Worm (Caenorhabditis elegans) whole organism, L4 larva: Measurements from ENCODE around the gene skr-16.
A peak's percentile ranks its signal among the peaks of the same experiment; 100 is the strongest.

Experiments
- F26F4.8 ChIP-seq: fragments of 200-800 bp; sonication (Bioruptor generic); conservative IDR thresholded peaks from 2 replicates; pipeline ENCODE4 v1.3.6; 2022; ENCODE audit warnings: missing genetic modification characterization, missing compliant biosample characterization
- F37D6.2 ChIP-seq: sonication (generic microtip); optimal IDR thresholded peaks from 2 replicates; lab custom pipeline; 2016; ENCODE audit warnings: mild to moderate bottlenecking, missing genetic modification characterization, missing compliant biosample characterization
- F49E8.2 ChIP-seq: sonication (generic microtip); optimal IDR thresholded peaks from 2 replicates; lab custom pipeline; 2016; ENCODE audit warnings: missing compliant biosample characterization, mild to moderate bottlenecking, missing genetic modification characterization, borderline replicate concordance
- T20F7.1 ChIP-seq: fragments of 200-800 bp; sonication (Bioruptor generic); optimal IDR thresholded peaks from 2 replicates; lab custom pipeline; 2018; ENCODE audit warnings: mild to moderate bottlenecking, missing genetic modification characterization, missing compliant biosample characterization
- Y48G9A.11 ChIP-seq: fragments of 200-800 bp; sonication (Bioruptor generic); IDR thresholded peaks from 2 replicates; pipeline ENCODE4 v1.3.6; 2022; ENCODE audit warnings: missing genetic modification reagents, missing genetic modification characterization, missing compliant biosample characterization
- Y5F2A.4 ChIP-seq: fragments of 200-800 bp; sonication (Bioruptor generic); optimal IDR thresholded peaks from 2 replicates; lab custom pipeline; 2018; ENCODE audit warnings: mild to moderate bottlenecking, missing genetic modification characterization, missing compliant biosample characterization
- Y75B8A.6 ChIP-seq: fragments of 200-800 bp; sonication (Bioruptor generic); IDR thresholded peaks from 2 replicates; pipeline ENCODE4 v1.3.6; 2022; ENCODE audit warnings: missing genetic modification reagents, missing genetic modification characterization, missing compliant biosample characterization
- aha-1 ChIP-seq: fragments of 150-350 bp; peaks from one replicate; lab custom pipeline; 2014; ENCODE audit warnings: missing biosample characterization, missing genetic modification characterization
- ceh-28 ChIP-seq: fragments of 150-350 bp; optimal IDR thresholded peaks from 2 replicates; lab custom pipeline; 2014; ENCODE audit warnings: missing biosample characterization, missing genetic modification reagents, missing genetic modification characterization
- ceh-32 ChIP-seq: sonication (generic microtip); optimal IDR thresholded peaks from 2 replicates; lab custom pipeline; 2016; ENCODE audit warnings: mild to moderate bottlenecking, missing genetic modification characterization, missing compliant biosample characterization; ENCODE audit not compliant: poor library complexity
- ceh-62 ChIP-seq: sonication (generic microtip); optimal IDR thresholded peaks from 2 replicates; lab custom pipeline; 2017; ENCODE audit warnings: missing biosample characterization, missing genetic modification characterization
- ces-1 ChIP-seq: fragments of 150-350 bp; sonication (generic microtip); optimal IDR thresholded peaks from 4 replicates; lab custom pipeline; 2014; ENCODE audit warnings: missing biosample characterization, missing genetic modification reagents, missing genetic modification characterization
- daf-16 ChIP-seq, 3 experiments: sonication (generic microtip); optimal IDR thresholded peaks; 2 replicates each; lab custom pipeline; 2016 to 2017; ENCODE audit warnings: missing genetic modification characterization in 3 of 3, missing genetic modification reagents in 3 of 3, mild to moderate bottlenecking in 2 of 3, missing compliant biosample characterization in 2 of 3, missing biosample characterization in 1 of 3, moderate library complexity in 1 of 3
- dmd-8 ChIP-seq: fragments of 200-800 bp; sonication (Bioruptor generic); IDR thresholded peaks from 2 replicates; pipeline ENCODE4 v1.3.6; 2022; ENCODE audit warnings: missing genetic modification characterization, missing compliant biosample characterization
- dpl-1 ChIP-seq: fragments of 150-350 bp; optimal IDR thresholded peaks from 2 replicates; lab custom pipeline; 2014; ENCODE audit warnings: missing biosample characterization, missing genetic modification reagents, missing genetic modification characterization
- duxl-1 ChIP-seq: sonication (generic microtip); optimal IDR thresholded peaks from 2 replicates; lab custom pipeline; 2016; ENCODE audit warnings: mild to moderate bottlenecking, missing genetic modification characterization, moderate library complexity, missing compliant biosample characterization; ENCODE audit not compliant: poor library complexity
- egl-43 ChIP-seq: fragments of 200-800 bp; sonication (Bioruptor generic); IDR thresholded peaks from 2 replicates; pipeline ENCODE4 v1.3.6; 2022; ENCODE audit warnings: missing genetic modification reagents, missing genetic modification characterization, missing compliant biosample characterization
- hlh-30 ChIP-seq: sonication (generic microtip); optimal IDR thresholded peaks from 2 replicates; lab custom pipeline; 2017; ENCODE audit warnings: antibody characterized with exemption, mild to moderate bottlenecking, missing genetic modification characterization, missing compliant biosample characterization; ENCODE audit not compliant: insufficient read depth
- lin-15B ChIP-seq: fragments of 150-350 bp; sonication (generic microtip); optimal IDR thresholded peaks from 3 replicates; lab custom pipeline; 2014; ENCODE audit warnings: missing biosample characterization, missing genetic modification characterization
- lin-38 ChIP-seq: fragments of 200-800 bp; sonication (Bioruptor generic); IDR thresholded peaks from 2 replicates; pipeline ENCODE4 v1.3.6; 2022; ENCODE audit warnings: missing genetic modification reagents, missing genetic modification characterization, missing compliant biosample characterization
- lin-39 ChIP-seq: fragments of 150-350 bp; optimal IDR thresholded peaks from 2 replicates; lab custom pipeline; 2014; ENCODE audit warnings: missing biosample characterization, missing genetic modification reagents, missing genetic modification characterization
- lir-3 ChIP-seq: sonication (generic microtip); optimal IDR thresholded peaks from 2 replicates; lab custom pipeline; 2016; ENCODE audit warnings: mild to moderate bottlenecking, missing genetic modification characterization, missing compliant biosample characterization
- lsy-2 ChIP-seq, 2 experiments: fragments of 150-350 bp in 1 of 2; sonication (generic microtip) in 1 of 2; optimal IDR thresholded peaks; 2 replicates each; lab custom pipeline; 2014 to 2017; ENCODE audit warnings: missing biosample characterization in 2 of 2, missing genetic modification characterization in 2 of 2
- madf-9 ChIP-seq: fragments of 200-800 bp; sonication (Bioruptor generic); conservative IDR thresholded peaks from 2 replicates; pipeline ENCODE4 v1.3.6; 2022; ENCODE audit warnings: missing genetic modification reagents, missing genetic modification characterization, missing compliant biosample characterization
- mdl-1 ChIP-seq, 2 experiments: fragments of 150-350 bp in 1 of 2; sonication (generic microtip) in 1 of 2; optimal IDR thresholded peaks; 2 replicates each; lab custom pipeline; 2014 to 2017; ENCODE audit warnings: missing biosample characterization in 2 of 2, missing genetic modification characterization in 2 of 2
- mxl-2 ChIP-seq: fragments of 200-800 bp; sonication (Bioruptor generic); conservative IDR thresholded peaks from 2 replicates; pipeline ENCODE4 v1.3.6; 2022; ENCODE audit warnings: missing genetic modification reagents, missing genetic modification characterization, missing compliant biosample characterization
- mxl-3 ChIP-seq: fragments of 200-800 bp; sonication (Bioruptor generic); optimal IDR thresholded peaks from 2 replicates; lab custom pipeline; 2018; ENCODE audit warnings: mild to moderate bottlenecking, missing genetic modification characterization, missing compliant biosample characterization
- nhr-111 ChIP-seq: fragments of 200-800 bp; sonication (Bioruptor generic); optimal IDR thresholded peaks from 2 replicates; lab custom pipeline; 2018; ENCODE audit warnings: mild to moderate bottlenecking, missing genetic modification characterization, missing compliant biosample characterization
- nhr-42 ChIP-seq: fragments of 200-800 bp; sonication (Bioruptor generic); IDR thresholded peaks from 2 replicates; pipeline ENCODE4 v1.3.6; 2022; ENCODE audit warnings: missing genetic modification characterization, missing compliant biosample characterization
- php-3 ChIP-seq: fragments of 200-800 bp; sonication (Bioruptor generic); IDR thresholded peaks from 2 replicates; pipeline ENCODE4 v1.3.6; 2022; ENCODE audit warnings: missing genetic modification reagents, missing genetic modification characterization, missing compliant biosample characterization
- sdz-12 ChIP-seq: fragments of 200-800 bp; sonication (Bioruptor generic); optimal IDR thresholded peaks from 2 replicates; lab custom pipeline; 2018; ENCODE audit warnings: mild to moderate bottlenecking, missing genetic modification characterization, missing compliant biosample characterization
- snpc-1.2 ChIP-seq: fragments of 200-800 bp; sonication (Bioruptor generic); IDR thresholded peaks from 2 replicates; pipeline ENCODE4 v1.3.6; 2022; ENCODE audit warnings: missing genetic modification reagents, missing genetic modification characterization, missing compliant biosample characterization
- snpc-4 ChIP-seq: fragments of 150-350 bp; optimal IDR thresholded peaks from 2 replicates; lab custom pipeline; 2014; ENCODE audit warnings: missing biosample characterization, missing genetic modification characterization
- tag-97 ChIP-seq: fragments of 200-800 bp; sonication (Bioruptor generic); IDR thresholded peaks from 2 replicates; pipeline ENCODE4 v1.3.6; 2022; ENCODE audit warnings: missing genetic modification characterization, missing compliant biosample characterization
- unc-130 ChIP-seq: sonication (generic microtip); optimal IDR thresholded peaks from 2 replicates; lab custom pipeline; 2016; ENCODE audit warnings: missing genetic modification reagents, missing genetic modification characterization, missing compliant biosample characterization
- unc-39 ChIP-seq: sonication (generic microtip); optimal IDR thresholded peaks from 2 replicates; lab custom pipeline; 2017; ENCODE audit warnings: missing biosample characterization, missing genetic modification characterization
- unc-62 ChIP-seq, 3 experiments: fragments of 150-350 bp in 1 of 3; sonication (generic microtip); optimal IDR thresholded peaks in 2 of 3; peaks in 1 of 3; 1 replicate in 1 of 3; 2 replicates in 2 of 3; lab custom pipeline; 2014 to 2017; ENCODE audit warnings: missing biosample characterization in 3 of 3, missing genetic modification characterization in 3 of 3, missing genetic modification reagents in 3 of 3, missing genotype in 1 of 3
- zfp-3 ChIP-seq: fragments of 200-800 bp; sonication (Bioruptor generic); conservative IDR thresholded peaks from 2 replicates; pipeline ENCODE4 v1.3.6; 2022; ENCODE audit warnings: missing genetic modification reagents, missing genetic modification characterization, missing compliant biosample characterization
- zip-11 ChIP-seq: fragments of 200-800 bp; sonication (Bioruptor generic); IDR thresholded peaks from 2 replicates; pipeline ENCODE4 v1.3.6; 2022; ENCODE audit warnings: missing genetic modification characterization, missing compliant biosample characterization
- zip-2 ChIP-seq: fragments of 150-350 bp; optimal IDR thresholded peaks from 2 replicates; lab custom pipeline; 2014; ENCODE audit warnings: missing biosample characterization, missing genetic modification characterization
- ztf-11 ChIP-seq: fragments of 150-350 bp; optimal IDR thresholded peaks from 2 replicates; lab custom pipeline; 2014; ENCODE audit warnings: missing biosample characterization, missing genetic modification characterization

skr-16 gene

DNA sequence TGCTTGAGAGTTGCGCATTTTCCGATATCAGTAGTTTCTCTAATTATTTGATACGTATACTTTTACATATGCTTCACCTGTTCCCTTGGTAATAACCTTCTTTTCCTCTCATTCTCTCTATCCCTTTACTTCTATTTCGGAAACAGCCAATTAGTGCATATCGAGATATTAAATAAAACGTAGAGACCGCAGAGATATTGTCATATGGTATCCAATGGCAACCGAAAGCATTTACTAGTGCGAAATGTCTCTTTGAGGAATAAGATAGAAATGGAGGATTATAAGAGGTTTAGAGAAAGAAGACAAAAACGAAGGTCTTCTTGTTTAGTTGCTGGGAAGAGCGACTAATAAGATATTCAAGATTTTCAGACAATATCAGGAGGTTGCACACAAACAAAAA, 12.2 kb upstream of the skr-16 start, which contains the start of gene maph-9:
maph-9 (plus strand) TSS at position 273 of the 400 bp plus-strand sequence.
- no peak for TF ChIP-seq madf-9 (GFP tag; lab: Robert Waterston, UW)
- TF ChIP-seq unc-39 (tag; lab: Kevin White, UChicago), result no peak
- no peak for TF ChIP-seq unc-62 (GFP tag; optimal IDR thresholded peaks at IDR 0.05 in 1 of 2; lab: Kevin White, UChicago)
- no peak for TF ChIP-seq unc-62 (tag; optimal IDR thresholded peaks at IDR 0.05; lab: Kevin White, UChicago)
- TF ChIP-seq mxl-2 (GFP tag; lab: Robert Waterston, UW), result no peak
- peak; percentile 67 for TF ChIP-seq aha-1 (tag; lab: Kevin White, UChicago)
- TF ChIP-seq lin-15B (tag; lab: Kevin White, UChicago), result no peak
- TF ChIP-seq lin-38, result no peak

ce11 chrIV:7158161-7158560, 10.3 kb upstream of the skr-16 start:
- TF ChIP-seq duxl-1 (tag; lab: Kevin White, UChicago) (no peak), aha-1 (tag; lab: Kevin White, UChicago) (peak; percentile 94), ces-1 (GFP tag; lab: Kevin White, UChicago) (no peak), nhr-111 (GFP tag; lab: Kevin White, UChicago) (no peak)
- TF ChIP-seq, all 104 proteins: peak for 1

DNA sequence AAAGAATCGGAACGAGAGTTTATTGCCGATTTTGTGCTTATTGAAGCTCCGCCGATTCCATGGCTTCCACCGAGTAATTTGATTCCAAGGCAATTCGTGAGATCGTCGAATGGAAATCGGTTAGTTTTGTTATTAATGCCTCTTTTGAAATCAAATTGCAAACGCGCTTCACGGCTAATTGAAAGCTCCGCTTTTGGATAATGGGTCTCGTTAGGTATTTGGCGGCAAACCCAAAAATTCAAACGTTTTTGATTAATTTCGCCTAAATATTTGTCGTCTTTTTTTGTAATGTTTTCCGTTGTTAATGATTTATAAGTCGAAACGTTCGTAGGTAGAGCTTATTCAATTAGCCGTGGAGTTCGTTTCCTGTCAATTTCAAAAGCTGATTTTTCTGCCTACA, 8.9 kb upstream of the skr-16 start:
- TF ChIP-seq lsy-2 (tag; optimal IDR thresholded peaks at IDR 0.05; lab: Kevin White, UChicago) (no peak), snpc-1.2 (no peak), ceh-28 (tag; lab: Kevin White, UChicago) (no peak), zip-11 (no peak), egl-43 (GFP tag; lab: Robert Waterston, UW) (no peak), dmd-8 (no peak), nhr-42 (no peak), duxl-1 (tag; lab: Kevin White, UChicago) (no peak), lir-3 (tag; lab: Kevin White, UChicago) (no peak), snpc-4 (tag; lab: Kevin White, UChicago) (no peak), nhr-111 (GFP tag; lab: Kevin White, UChicago) (no peak), ceh-62 (tag; lab: Kevin White, UChicago) (no peak)

- TF ChIP-seq T20F7.1 (GFP tag; lab: Kevin White, UChicago), result peak; percentile 95
- peak; percentile 29 for TF ChIP-seq hlh-30 (tag; lab: Kevin White, UChicago)
- TF ChIP-seq zip-2 (tag; lab: Kevin White, UChicago), result peak; percentile 86
- TF ChIP-seq ceh-28 (tag; lab: Kevin White, UChicago), result no peak
- TF ChIP-seq mdl-1 (tag; optimal IDR thresholded peaks at IDR 0.05; lab: Kevin White, UChicago), result no peak
- TF ChIP-seq dpl-1 (GFP tag; lab: Kevin White, UChicago), result peak; percentile 69
- TF ChIP-seq, all 104 proteins: peak for 4
Measured at ce11 chrIV:7165723-7166122, 2.8 kb upstream of the skr-16 start, which contains the start of gene rpc-1. TSS of gene rpc-1 (minus strand) at chrIV:7165748.

DNA sequence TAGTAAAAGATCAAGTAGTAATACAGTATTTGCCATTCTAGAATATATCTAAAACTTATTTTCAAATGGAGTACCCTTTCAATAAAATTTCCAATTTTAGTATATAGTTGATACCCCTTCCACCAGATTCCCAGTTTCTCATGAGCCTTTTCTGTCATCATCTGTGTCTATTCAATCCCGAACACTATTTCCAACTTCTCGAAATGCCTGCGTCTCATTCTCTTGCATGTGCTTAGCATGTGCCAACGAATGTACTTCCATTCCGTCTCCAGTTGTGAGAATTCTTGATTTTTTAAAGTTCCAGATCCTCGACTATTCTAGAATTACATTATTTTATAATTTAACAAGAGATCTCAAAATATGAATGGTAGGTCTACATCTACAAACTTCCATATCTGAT, 2.0 kb upstream of the skr-16 start, which contains the start of gene C42D4.18:
C42D4.18 (plus strand) TSS at position 231 of the 400 bp plus-strand sequence.
- TF ChIP-seq ceh-32 (tag; lab: Kevin White, UChicago), result no peak
- TF ChIP-seq nhr-42, result no peak
- TF ChIP-seq F37D6.2 (tag; lab: Kevin White, UChicago), result no peak
- no peak for TF ChIP-seq madf-9 (GFP tag; lab: Robert Waterston, UW)
- no peak for TF ChIP-seq php-3 (GFP tag; lab: Robert Waterston, UW)
- no peak for TF ChIP-seq F49E8.2 (tag; lab: Kevin White, UChicago)
- no peak for TF ChIP-seq lir-3 (tag; lab: Kevin White, UChicago)
- TF ChIP-seq Y48G9A.11, result no peak
- no peak for TF ChIP-seq tag-97 (GFP tag; lab: Robert Waterston, UW)
- peak; percentile 29; the same call in 1 of the 2 replicates for TF ChIP-seq mxl-2 (GFP tag; lab: Robert Waterston, UW)
- no peak for TF ChIP-seq F26F4.8 (GFP tag; lab: Robert Waterston, UW)
- TF ChIP-seq nhr-111 (GFP tag; lab: Kevin White, UChicago), result no peak
- TF ChIP-seq mxl-3, result peak; percentile 5
- no peak for TF ChIP-seq daf-16 (GFP tag; optimal IDR thresholded peaks at IDR 0.05; lab: Kevin White, UChicago)
- TF ChIP-seq daf-16 (tag; optimal IDR thresholded peaks at IDR 0.05; lab: Kevin White, UChicago), result no peak
- no peak for TF ChIP-seq zfp-3 (GFP tag; lab: Robert Waterston, UW)
- TF ChIP-seq unc-130, result no peak
- TF ChIP-seq Y75B8A.6 (GFP tag; lab: Robert Waterston, UW), result no peak
- peak in 1 of 2 experiments; percentile 39 for TF ChIP-seq lsy-2 (tag; optimal IDR thresholded peaks at IDR 0.05; lab: Kevin White, UChicago)
- TF ChIP-seq ceh-62 (tag; lab: Kevin White, UChicago), result no peak
- no peak for TF ChIP-seq sdz-12 (GFP tag; lab: Kevin White, UChicago)
- no peak for TF ChIP-seq ztf-11 (tag; lab: Kevin White, UChicago)
- no peak for TF ChIP-seq Y5F2A.4 (GFP tag; lab: Kevin White, UChicago)
- no peak for TF ChIP-seq lin-39 (tag; lab: Kevin White, UChicago)
- no peak for TF ChIP-seq T20F7.1 (GFP tag; lab: Kevin White, UChicago)
